Fruit fly (Drosophila melanogaster) whole organism, embryonic: ENCODE results near the gene RapGAP1.

Experiments used
- Asciz ChIP-seq: fragments of 200-800 bp; sonication (Bioruptor generic); optimal IDR thresholded peaks from 2 replicates; lab custom pipeline; 2017; ENCODE audit warnings: missing biosample characterization, mild to moderate bottlenecking, missing genetic modification characterization, missing genetic modification reagents
- CG1233 ChIP-seq: fragments of 200-800 bp; sonication (Bioruptor generic); optimal IDR thresholded peaks from 4 replicates; lab custom pipeline; 2018; ENCODE audit warnings: missing biosample characterization, mild to moderate bottlenecking, missing genetic modification characterization
- CG12744 ChIP-seq: fragments of 200-800 bp; sonication (Bioruptor generic); optimal IDR thresholded peaks from 2 replicates; lab custom pipeline; 2016; ENCODE audit warnings: missing biosample characterization, missing genetic modification characterization
- CG12769 ChIP-seq: fragments of 200-800 bp; sonication (Bioruptor generic); optimal IDR thresholded peaks from 2 replicates; lab custom pipeline; 2019; ENCODE audit warnings: missing biosample characterization, mild to moderate bottlenecking, missing genetic modification characterization, moderate library complexity
- CG16779 ChIP-seq: fragments of 200-800 bp; sonication (Bioruptor generic); IDR thresholded peaks from 2 replicates; pipeline ENCODE4 v1.3.6; 2022; ENCODE audit warnings: missing biosample characterization, missing genetic modification characterization
- CG17328 ChIP-seq: fragments of 200-800 bp; sonication (Bioruptor generic); IDR thresholded peaks from 2 replicates; pipeline ENCODE4 v1.3.6; 2022; ENCODE audit warnings: missing biosample characterization, missing genetic modification characterization
- CG17385 ChIP-seq: fragments of 200-800 bp; sonication (Bioruptor generic); optimal IDR thresholded peaks from 3 replicates; lab custom pipeline; 2018; ENCODE audit warnings: missing biosample characterization, mild to moderate bottlenecking, missing genetic modification characterization
- CG1792 ChIP-seq: fragments of 200-800 bp; sonication (Bioruptor generic); optimal IDR thresholded peaks from 2 replicates; lab custom pipeline; 2016; ENCODE audit warnings: missing biosample characterization, missing genetic modification characterization
- CG18262 ChIP-seq: fragments of 200-800 bp; optimal IDR thresholded peaks from 3 replicates; lab custom pipeline; 2019; ENCODE audit warnings: missing biosample characterization, mild to moderate bottlenecking, missing genetic modification characterization, moderate library complexity
- CG33213 ChIP-seq: fragments of 200-800 bp; sonication (Bioruptor generic); optimal IDR thresholded peaks from 3 replicates; lab custom pipeline; 2016; ENCODE audit warnings: missing biosample characterization, missing genetic modification characterization
- CG34376 ChIP-seq: fragments of 200-800 bp; sonication (Bioruptor generic); optimal IDR thresholded peaks from 2 replicates; lab custom pipeline; 2018; ENCODE audit warnings: missing biosample characterization, mild to moderate bottlenecking, missing genetic modification characterization
- CG4854 ChIP-seq: fragments of 200-800 bp; sonication (Bioruptor generic); optimal IDR thresholded peaks from 2 replicates; lab custom pipeline; 2016; ENCODE audit warnings: missing biosample characterization, missing genetic modification characterization, inconsistent platforms
- CG7556 ChIP-seq: fragments of 200-800 bp; sonication (Bioruptor generic); optimal IDR thresholded peaks from 2 replicates; lab custom pipeline; 2017; ENCODE audit warnings: missing biosample characterization, mild to moderate bottlenecking, missing genetic modification characterization
- CG7839 ChIP-seq: fragments of 200-800 bp; sonication (Bioruptor generic); optimal IDR thresholded peaks from 3 replicates; lab custom pipeline; 2018; ENCODE audit warnings: missing biosample characterization, mild to moderate bottlenecking, missing genetic modification characterization, moderate library complexity
- CG9876 ChIP-seq: fragments of 200-800 bp; sonication (Bioruptor generic); optimal IDR thresholded peaks from 2 replicates; lab custom pipeline; 2016; ENCODE audit warnings: missing biosample characterization, missing genetic modification characterization
- CTCF ChIP-seq: fragments of 200-800 bp; sonication (Bioruptor generic); optimal IDR thresholded peaks from 2 replicates; lab custom pipeline; 2017; ENCODE audit warnings: missing biosample characterization, mild to moderate bottlenecking, missing genetic modification characterization, moderate library complexity
- Dbx ChIP-seq: fragments of 200-800 bp; sonication (Bioruptor generic); IDR thresholded peaks from 3 replicates; pipeline ENCODE4 v1.3.6; 2022; ENCODE audit warnings: missing biosample characterization, missing genetic modification characterization
- Fer2 ChIP-seq: fragments of 200-800 bp; sonication (Bioruptor generic); optimal IDR thresholded peaks from 2 replicates; lab custom pipeline; 2018; ENCODE audit warnings: missing biosample characterization, mild to moderate bottlenecking, missing genetic modification characterization, moderate library complexity
- H2.0 ChIP-seq: fragments of 200-800 bp; sonication (Bioruptor generic); IDR thresholded peaks from 2 replicates; pipeline ENCODE4 v1.3.6; 2022; ENCODE audit warnings: missing biosample characterization, missing genetic modification characterization
- Hand ChIP-seq: fragments of 200-800 bp; sonication (Bioruptor generic); optimal IDR thresholded peaks from 2 replicates; lab custom pipeline; 2017; ENCODE audit warnings: mild to moderate bottlenecking, missing biosample characterization, missing genetic modification reagents, missing genetic modification characterization
- Hsf ChIP-seq: fragments of 200-800 bp; sonication (Bioruptor generic); optimal IDR thresholded peaks from 3 replicates; lab custom pipeline; 2016; ENCODE audit warnings: missing biosample characterization, missing genetic modification characterization
- Lim3 ChIP-seq: fragments of 200-800 bp; sonication (Bioruptor generic); IDR thresholded peaks from 2 replicates; pipeline ENCODE4 v1.3.6; 2022; ENCODE audit warnings: missing biosample characterization, missing genetic modification characterization
- Max ChIP-seq: fragments of 200-800 bp; sonication (Bioruptor generic); optimal IDR thresholded peaks from 2 replicates; lab custom pipeline; 2016; ENCODE audit warnings: missing biosample characterization, mild to moderate bottlenecking, missing genetic modification characterization
- Mrtf ChIP-seq: fragments of 200-800 bp; sonication (Bioruptor generic); IDR thresholded peaks from 3 replicates; pipeline ENCODE4 v1.3.6; 2022; ENCODE audit warnings: missing biosample characterization, missing genetic modification characterization
- NK7.1 ChIP-seq: fragments of 200-800 bp; sonication (Bioruptor generic); optimal IDR thresholded peaks from 3 replicates; lab custom pipeline; 2016; ENCODE audit warnings: missing biosample characterization, missing genetic modification characterization
- Oli ChIP-seq: fragments of 200-800 bp; sonication (Bioruptor generic); optimal IDR thresholded peaks from 2 replicates; lab custom pipeline; 2018; ENCODE audit warnings: missing biosample characterization, mild to moderate bottlenecking, missing genetic modification characterization, moderate library complexity
- PHDP ChIP-seq: fragments of 200-800 bp; sonication (Bioruptor generic); optimal IDR thresholded peaks from 3 replicates; lab custom pipeline; 2018; ENCODE audit warnings: missing biosample characterization, mild to moderate bottlenecking, missing genetic modification characterization, moderate library complexity
- Ptx1 ChIP-seq: fragments of 200-800 bp; sonication (Bioruptor generic); IDR thresholded peaks from 2 replicates; pipeline ENCODE4 v1.3.6; 2022; ENCODE audit warnings: missing biosample characterization, missing genetic modification characterization
- Scr ChIP-seq: fragments of 200-800 bp; sonication (Bioruptor generic); IDR thresholded peaks from 2 replicates; pipeline ENCODE4 v1.3.6; 2022; ENCODE audit warnings: missing biosample characterization, missing genetic modification characterization; ENCODE audit not compliant: partially characterized antibody
- Sox102F ChIP-seq: fragments of 200-800 bp; sonication (Bioruptor generic); optimal IDR thresholded peaks from 2 replicates; lab custom pipeline; 2018; ENCODE audit warnings: missing biosample characterization, mild to moderate bottlenecking, missing genetic modification characterization, moderate library complexity
- Sry-δ ChIP-seq: fragments of 200-800 bp; sonication (Bioruptor generic); optimal IDR thresholded peaks from 2 replicates; lab custom pipeline; 2016; ENCODE audit warnings: missing biosample characterization, missing genetic modification characterization
- Trl ChIP-seq, 3 experiments: fragments of >200 bp in 2 of 3; fragments of 200-800 bp in 1 of 3; sonication (Bioruptor generic) in 1 of 3; optimal IDR thresholded peaks; 2 replicates in 1 of 3; 3 replicates in 2 of 3; lab custom pipeline; 2016 to 2017; ENCODE audit warnings: missing biosample characterization in 1 of 3, missing genetic modification characterization in 1 of 3
- ara ChIP-seq: fragments of 200-800 bp; sonication (Bioruptor generic); IDR thresholded peaks from 2 replicates; pipeline ENCODE4 v1.3.6; 2022; ENCODE audit warnings: missing biosample characterization, missing genetic modification characterization
- chif ChIP-seq, 2 experiments: fragments of 200-800 bp; sonication (Bioruptor generic); optimal IDR thresholded peaks; 3 replicates each; lab custom pipeline; 2016; ENCODE audit warnings: missing biosample characterization in 2 of 2, missing genetic modification characterization in 2 of 2
- crol ChIP-seq: fragments of 200-800 bp; sonication (Bioruptor generic); IDR thresholded peaks from 2 replicates; pipeline ENCODE4 v1.3.6; 2022; ENCODE audit warnings: missing biosample characterization, missing genetic modification characterization
- da ChIP-seq: fragments of 200-800 bp; sonication (Bioruptor generic); optimal IDR thresholded peaks from 2 replicates; lab custom pipeline; 2016; ENCODE audit warnings: missing biosample characterization, missing genetic modification characterization
- dpn ChIP-seq, 2 experiments: fragments of 200-800 bp; sonication (Bioruptor generic); optimal IDR thresholded peaks; 3 replicates each; lab custom pipeline; 2016; ENCODE audit warnings: missing biosample characterization in 2 of 2, missing genetic modification characterization in 2 of 2
- eyg ChIP-seq: fragments of 200-800 bp; sonication (Bioruptor generic); optimal IDR thresholded peaks from 3 replicates; lab custom pipeline; 2016; ENCODE audit warnings: missing biosample characterization, missing genetic modification characterization
- gcm ChIP-seq: fragments of 200-800 bp; sonication (Bioruptor generic); optimal IDR thresholded peaks from 2 replicates; lab custom pipeline; 2019; ENCODE audit warnings: missing biosample characterization, mild to moderate bottlenecking, missing genetic modification characterization, moderate library complexity
- gfzf ChIP-seq: fragments of 200-800 bp; sonication (Bioruptor generic); optimal IDR thresholded peaks from 2 replicates; lab custom pipeline; 2016; ENCODE audit warnings: missing biosample characterization, mild to moderate bottlenecking, missing genetic modification characterization, moderate library complexity
- grn ChIP-seq: fragments of 200-800 bp; sonication (Bioruptor generic); optimal IDR thresholded peaks from 3 replicates; lab custom pipeline; 2017; ENCODE audit warnings: missing biosample characterization, missing genetic modification characterization
- ken ChIP-seq: fragments of 200-800 bp; sonication (Bioruptor generic); IDR thresholded peaks from 3 replicates; pipeline ENCODE4 v1.3.6; 2022; ENCODE audit warnings: missing biosample characterization, missing genetic modification characterization
- lab ChIP-seq: fragments of 200-800 bp; sonication (Bioruptor generic); optimal IDR thresholded peaks from 3 replicates; lab custom pipeline; 2017; ENCODE audit warnings: missing biosample characterization, missing genetic modification characterization, mild to moderate bottlenecking, moderate library complexity, missing genetic modification reagents
- maf-S ChIP-seq: fragments of 200-800 bp; sonication (Bioruptor generic); optimal IDR thresholded peaks from 2 replicates; lab custom pipeline; 2016; ENCODE audit warnings: missing biosample characterization, missing genetic modification characterization
- pfk ChIP-seq: fragments of 200-800 bp; sonication (Bioruptor generic); optimal IDR thresholded peaks from 2 replicates; lab custom pipeline; 2018; ENCODE audit warnings: missing biosample characterization, mild to moderate bottlenecking, missing genetic modification characterization, moderate library complexity
- sens-2 ChIP-seq: fragments of 200-800 bp; sonication (Bioruptor generic); IDR thresholded peaks from 2 replicates; pipeline ENCODE4 v1.3.6; 2022; ENCODE audit warnings: missing biosample characterization, missing genetic modification characterization
- sob ChIP-seq: fragments of 200-800 bp; sonication (Bioruptor generic); IDR thresholded peaks from 2 replicates; pipeline ENCODE4 v1.3.6; 2022; ENCODE audit warnings: missing biosample characterization, missing genetic modification characterization
- ssp ChIP-seq: fragments of 200-800 bp; sonication (Bioruptor generic); IDR thresholded peaks from 2 replicates; pipeline ENCODE4 v1.3.6; 2022; ENCODE audit warnings: missing biosample characterization, missing genetic modification characterization
- toy ChIP-seq: fragments of 200-800 bp; sonication (Bioruptor generic); IDR thresholded peaks from 2 replicates; pipeline ENCODE4 v1.3.6; 2022; ENCODE audit warnings: missing biosample characterization, missing genetic modification characterization
- trem ChIP-seq: fragments of 200-800 bp; optimal IDR thresholded peaks from 3 replicates; lab custom pipeline; 2019; ENCODE audit warnings: missing biosample characterization, mild to moderate bottlenecking, missing genetic modification characterization, moderate library complexity
- zen ChIP-seq: fragments of 200-800 bp; sonication (Bioruptor generic); optimal IDR thresholded peaks from 3 replicates; lab custom pipeline; 2018; ENCODE audit warnings: missing biosample characterization, mild to moderate bottlenecking, missing genetic modification characterization, moderate library complexity
- zfh1 ChIP-seq: fragments of 200-800 bp; sonication (Bioruptor generic); IDR thresholded peaks from 3 replicates; pipeline ENCODE4 v1.3.6; 2022; ENCODE audit warnings: missing biosample characterization, missing genetic modification characterization

The RapGAP1 gene

dm6 chr2L:7491902-7492301 is 86.9 kb downstream of the RapGAP1 start (continued):
- TF ChIP-seq NK7.1 (GFP tag; lab: Kevin White, UChicago), result no peak
- TF ChIP-seq Fer2 (tag; lab: Kevin White, UChicago), result no peak
- no peak for TF ChIP-seq ken (GFP tag; lab: Robert Waterston, UW)
- peak; percentile 41 for TF ChIP-seq gcm
- no peak for TF ChIP-seq Trl (optimal IDR thresholded peaks at IDR 0.05; lab: Kevin White, UChicago)
- TF ChIP-seq Trl (GFP tag; optimal IDR thresholded peaks at IDR 0.05; lab: Kevin White, UChicago), result no peak
- TF ChIP-seq CG4854 (GFP tag; lab: Kevin White, UChicago), result no peak
- no peak for TF ChIP-seq CTCF (GFP tag; lab: Kevin White, UChicago)
- TF ChIP-seq Dbx, result no peak
- no peak for TF ChIP-seq toy (GFP tag; lab: Robert Waterston, UW)
- peak; percentile 53 for TF ChIP-seq CG18262 (tag; lab: Kevin White, UChicago)
- TF ChIP-seq CG1792 (GFP tag; lab: Kevin White, UChicago), result no peak
- TF ChIP-seq crol (GFP tag; lab: Robert Waterston, UW), result no peak
- no peak for TF ChIP-seq CG9876 (GFP tag; lab: Kevin White, UChicago)
- TF ChIP-seq maf-S (GFP tag; lab: Kevin White, UChicago), result no peak
- TF ChIP-seq Max (GFP tag; lab: Kevin White, UChicago), result peak; percentile 17
- no peak for TF ChIP-seq CG12769 (tag; lab: Kevin White, UChicago)
- peak; percentile 11 for TF ChIP-seq Hsf (GFP tag; lab: Kevin White, UChicago)
- peak; percentile 9 for TF ChIP-seq CG1233 (GFP tag; lab: Kevin White, UChicago)
- TF ChIP-seq Scr (GFP tag; lab: Robert Waterston, UW), result no peak
- TF ChIP-seq pfk (GFP tag; lab: Kevin White, UChicago), result no peak
- TF ChIP-seq CG7556 (GFP tag; lab: Kevin White, UChicago), result peak; percentile 26
- TF ChIP-seq CG17328 (GFP tag; lab: Robert Waterston, UW), result peak; percentile 56
- peak; percentile 57; the same call in 1 of the 2 replicates for TF ChIP-seq ara (GFP tag; lab: Robert Waterston, UW)
- peak; percentile 36; the same call in 1 of the 3 replicates for TF ChIP-seq zfh1 (GFP tag; lab: Robert Waterston, UW)
- no peak for TF ChIP-seq da
- peak; percentile 36; the same call in 1 of the 2 replicates for TF ChIP-seq ssp (GFP tag; lab: Robert Waterston, UW)
- TF ChIP-seq Sry-δ, result no peak
- TF ChIP-seq trem (tag; lab: Kevin White, UChicago), result peak; percentile 27
- no peak for TF ChIP-seq CG12744 (GFP tag; lab: Kevin White, UChicago)
- peak; percentile 64 for TF ChIP-seq Sox102F (GFP tag; lab: Kevin White, UChicago)
- peak in 1 of 2 experiments; percentile 6 for TF ChIP-seq dpn (GFP tag; optimal IDR thresholded peaks at IDR 0.05; lab: Kevin White, UChicago)
- TF ChIP-seq gfzf (GFP tag; lab: Kevin White, UChicago), result no peak
- no peak for TF ChIP-seq CG16779 (GFP tag; lab: Robert Waterston, UW)
- TF ChIP-seq CG7839 (tag; lab: Kevin White, UChicago), result peak; percentile 68
- TF ChIP-seq CG34376 (GFP tag; lab: Kevin White, UChicago), result no peak
- TF ChIP-seq CG17385 (GFP tag; lab: Kevin White, UChicago), result peak; percentile 58
- TF ChIP-seq Mrtf (GFP tag; lab: Robert Waterston, UW), result peak; percentile 20; the same call in 1 of the 3 replicates
- TF ChIP-seq chif (GFP tag; optimal IDR thresholded peaks at IDR 0.05; lab: Kevin White, UChicago), result no peak
- TF ChIP-seq Ptx1 (GFP tag; lab: Robert Waterston, UW), result peak; percentile 69
- TF ChIP-seq PHDP (tag; lab: Kevin White, UChicago), result peak; percentile 69
- no peak for TF ChIP-seq Lim3 (GFP tag; lab: Robert Waterston, UW)
- TF ChIP-seq H2.0 (GFP tag; lab: Robert Waterston, UW), result peak; percentile 43
- TF ChIP-seq grn, result peak; percentile 16
- TF ChIP-seq CG33213, result no peak
- peak; percentile 15 for TF ChIP-seq zen (tag; lab: Kevin White, UChicago)
- peak; percentile 66 for TF ChIP-seq lab (GFP tag; lab: Kevin White, UChicago)
- TF ChIP-seq Hand (GFP tag; lab: Kevin White, UChicago), result no peak
- peak; percentile 72 for TF ChIP-seq Oli (tag; lab: Kevin White, UChicago)
- peak; percentile 33 for TF ChIP-seq Asciz (GFP tag; lab: Kevin White, UChicago)
- no peak for TF ChIP-seq eyg (GFP tag; lab: Kevin White, UChicago)
- TF ChIP-seq sob (GFP tag; lab: Robert Waterston, UW), result 0 out of 2 replicates have a peak, but pooled peaks have one; percentile 54
- TF ChIP-seq sens-2 (GFP tag; lab: Robert Waterston, UW), result no peak
